Fruit fly (Drosophila melanogaster) whole organism, embryonic: Measurements from ENCODE around the gene Ppm1.

Experiments
- Antp ChIP-seq: fragments of 200-800 bp; sonication (Bioruptor generic); optimal IDR thresholded peaks from 3 replicates; lab custom pipeline; 2016; ENCODE audit warnings: missing biosample characterization, missing genetic modification characterization
- CG10147 ChIP-seq: fragments of 200-800 bp; sonication (Bioruptor generic); optimal IDR thresholded peaks from 2 replicates; lab custom pipeline; 2019; ENCODE audit warnings: missing biosample characterization, mild to moderate bottlenecking, missing genetic modification characterization, moderate library complexity
- CG10543 ChIP-seq: fragments of 200-800 bp; sonication (Bioruptor generic); optimal IDR thresholded peaks from 3 replicates; lab custom pipeline; 2017; ENCODE audit warnings: missing biosample characterization, mild to moderate bottlenecking, missing genetic modification characterization, moderate library complexity
- CG10565 ChIP-seq: fragments of 200-800 bp; sonication (Bioruptor generic); optimal IDR thresholded peaks from 3 replicates; lab custom pipeline; 2016; ENCODE audit warnings: missing biosample characterization, mild to moderate bottlenecking, missing genetic modification characterization
- CG11456 ChIP-seq: fragments of 200-800 bp; sonication (Bioruptor generic); IDR thresholded peaks from 3 replicates; pipeline ENCODE4 v1.3.6; 2022; ENCODE audit warnings: missing biosample characterization, missing genetic modification characterization
- CG11504 ChIP-seq: fragments of 200-800 bp; sonication (Bioruptor generic); optimal IDR thresholded peaks from 3 replicates; lab custom pipeline; 2019; ENCODE audit warnings: missing biosample characterization, mild to moderate bottlenecking, missing genetic modification characterization, moderate library complexity
- CG11560 ChIP-seq: fragments of 200-800 bp; sonication (Bioruptor generic); IDR thresholded peaks from 3 replicates; pipeline ENCODE4 v1.3.6; 2022; ENCODE audit warnings: missing biosample characterization, missing genetic modification characterization
- CG12236 ChIP-seq: fragments of 200-800 bp; sonication (Bioruptor generic); optimal IDR thresholded peaks from 2 replicates; lab custom pipeline; 2016; ENCODE audit warnings: missing biosample characterization, missing genetic modification characterization
- CG13123 ChIP-seq: fragments of 200-800 bp; sonication (Bioruptor generic); optimal IDR thresholded peaks from 2 replicates; lab custom pipeline; 2016; ENCODE audit warnings: missing biosample characterization, missing genetic modification characterization
- CG14965 ChIP-seq: fragments of 200-800 bp; sonication (Bioruptor generic); optimal IDR thresholded peaks from 2 replicates; lab custom pipeline; 2016; ENCODE audit warnings: missing biosample characterization, missing genetic modification characterization, borderline replicate concordance
- CG1602 ChIP-seq: fragments of 200-800 bp; sonication (Bioruptor generic); optimal IDR thresholded peaks from 3 replicates; lab custom pipeline; 2016; ENCODE audit warnings: missing biosample characterization, missing genetic modification characterization
- CG17612 ChIP-seq: fragments of 200-800 bp; sonication (Bioruptor generic); IDR thresholded peaks from 2 replicates; pipeline ENCODE4 v1.3.6; 2022; ENCODE audit warnings: missing biosample characterization, missing genetic modification characterization
- CG3163 ChIP-seq: fragments of 200-800 bp; sonication (Bioruptor generic); optimal IDR thresholded peaks from 3 replicates; lab custom pipeline; 2016; ENCODE audit warnings: missing biosample characterization, missing genetic modification characterization
- CG3281 ChIP-seq: fragments of 200-800 bp; sonication (Bioruptor generic); optimal IDR thresholded peaks from 3 replicates; lab custom pipeline; 2017; ENCODE audit warnings: missing biosample characterization, mild to moderate bottlenecking, missing genetic modification characterization
- CG34376 ChIP-seq: fragments of 200-800 bp; sonication (Bioruptor generic); optimal IDR thresholded peaks from 2 replicates; lab custom pipeline; 2018; ENCODE audit warnings: missing biosample characterization, mild to moderate bottlenecking, missing genetic modification characterization
- CG5180 ChIP-seq: fragments of 200-800 bp; sonication (Bioruptor generic); optimal IDR thresholded peaks from 3 replicates; lab custom pipeline; 2017; ENCODE audit warnings: missing biosample characterization, missing genetic modification characterization, mild to moderate bottlenecking, moderate library complexity, missing genetic modification reagents
- CG5953 ChIP-seq: fragments of 200-800 bp; sonication (Bioruptor generic); IDR thresholded peaks from 2 replicates; pipeline ENCODE4 v1.3.6; 2022; ENCODE audit warnings: missing biosample characterization, missing genetic modification characterization
- CG6175 ChIP-seq: fragments of 200-800 bp; sonication (Bioruptor generic); IDR thresholded peaks from 3 replicates; pipeline ENCODE4 v1.3.6; 2022; ENCODE audit warnings: missing biosample characterization, missing genetic modification characterization
- CG7271 ChIP-seq: fragments of 200-800 bp; sonication (Bioruptor generic); optimal IDR thresholded peaks from 2 replicates; lab custom pipeline; 2018; ENCODE audit warnings: missing biosample characterization, mild to moderate bottlenecking, missing genetic modification characterization, moderate library complexity
- CG8359 ChIP-seq: fragments of 200-800 bp; sonication (Bioruptor generic); optimal IDR thresholded peaks from 2 replicates; lab custom pipeline; 2017; ENCODE audit warnings: missing biosample characterization, mild to moderate bottlenecking, missing genetic modification characterization, borderline replicate concordance
- CrebB ChIP-seq: fragments of 200-800 bp; sonication (Bioruptor generic); optimal IDR thresholded peaks from 3 replicates; lab custom pipeline; 2018; ENCODE audit warnings: missing biosample characterization, mild to moderate bottlenecking, missing genetic modification characterization
- D19B ChIP-seq: fragments of 200-800 bp; sonication (Bioruptor generic); optimal IDR thresholded peaks from 2 replicates; lab custom pipeline; 2017; ENCODE audit warnings: missing biosample characterization, mild to moderate bottlenecking, missing genetic modification characterization
- Dbx ChIP-seq: fragments of 200-800 bp; sonication (Bioruptor generic); IDR thresholded peaks from 3 replicates; pipeline ENCODE4 v1.3.6; 2022; ENCODE audit warnings: missing biosample characterization, missing genetic modification characterization
- Deaf1 ChIP-seq: fragments of 200-800 bp; optimal IDR thresholded peaks from 3 replicates; lab custom pipeline; 2019; ENCODE audit warnings: missing biosample characterization, mild to moderate bottlenecking, missing genetic modification characterization, moderate library complexity
- Dek ChIP-seq: fragments of 200-800 bp; sonication (Bioruptor generic); optimal IDR thresholded peaks from 3 replicates; lab custom pipeline; 2019; ENCODE audit warnings: missing biosample characterization, mild to moderate bottlenecking, missing genetic modification characterization, moderate library complexity
- Ets97D ChIP-seq: fragments of 200-800 bp; sonication (Bioruptor generic); optimal IDR thresholded peaks from 3 replicates; lab custom pipeline; 2016; ENCODE audit warnings: missing biosample characterization, missing genetic modification characterization
- Gsc ChIP-seq: fragments of 200-800 bp; sonication (Bioruptor generic); IDR thresholded peaks from 2 replicates; pipeline ENCODE4 v1.3.6; 2022; ENCODE audit warnings: missing biosample characterization, missing genetic modification characterization
- Hmx ChIP-seq: fragments of 200-800 bp; sonication (Bioruptor generic); optimal IDR thresholded peaks from 2 replicates; lab custom pipeline; 2016; ENCODE audit warnings: missing biosample characterization, missing genetic modification characterization
- Pdp1 ChIP-seq, 2 experiments: fragments of 200-800 bp; sonication (Bioruptor generic); optimal IDR thresholded peaks; 3 replicates each; lab custom pipeline; 2016; ENCODE audit warnings: missing biosample characterization in 2 of 2, missing genetic modification characterization in 2 of 2, mild to moderate bottlenecking in 1 of 2, moderate library complexity in 1 of 2
- Rx ChIP-seq: fragments of 200-800 bp; sonication (Bioruptor generic); IDR thresholded peaks from 2 replicates; pipeline ENCODE4 v1.3.6; 2022; ENCODE audit warnings: missing biosample characterization, missing genetic modification characterization
- Scr ChIP-seq: fragments of 200-800 bp; sonication (Bioruptor generic); IDR thresholded peaks from 2 replicates; pipeline ENCODE4 v1.3.6; 2022; ENCODE audit warnings: missing biosample characterization, missing genetic modification characterization; ENCODE audit not compliant: partially characterized antibody
- ara ChIP-seq: fragments of 200-800 bp; sonication (Bioruptor generic); IDR thresholded peaks from 2 replicates; pipeline ENCODE4 v1.3.6; 2022; ENCODE audit warnings: missing biosample characterization, missing genetic modification characterization
- bcd ChIP-seq: fragments of 200-800 bp; sonication (Bioruptor generic); optimal IDR thresholded peaks from 2 replicates; lab custom pipeline; 2017; ENCODE audit warnings: missing biosample characterization, mild to moderate bottlenecking, missing genetic modification characterization
- bowl ChIP-seq: fragments of 200-800 bp; sonication (Bioruptor generic); IDR thresholded peaks from 2 replicates; pipeline ENCODE4 v1.3.6; 2022; ENCODE audit warnings: missing biosample characterization, missing genetic modification characterization
- chn ChIP-seq: fragments of 200-800 bp; sonication (Bioruptor generic); optimal IDR thresholded peaks from 2 replicates; lab custom pipeline; 2016; ENCODE audit warnings: missing biosample characterization, missing genetic modification characterization
- dysf ChIP-seq: fragments of 200-800 bp; sonication (Bioruptor generic); IDR thresholded peaks from 3 replicates; pipeline ENCODE4 v1.3.6; 2022; ENCODE audit warnings: missing biosample characterization, missing genetic modification characterization
- fd3F ChIP-seq: fragments of 200-800 bp; sonication (Bioruptor generic); optimal IDR thresholded peaks from 2 replicates; lab custom pipeline; 2018; ENCODE audit warnings: missing biosample characterization, mild to moderate bottlenecking, missing genetic modification characterization, moderate library complexity
- gcm ChIP-seq: fragments of 200-800 bp; sonication (Bioruptor generic); optimal IDR thresholded peaks from 2 replicates; lab custom pipeline; 2019; ENCODE audit warnings: missing biosample characterization, mild to moderate bottlenecking, missing genetic modification characterization, moderate library complexity
- h ChIP-seq: fragments of >200 bp; optimal IDR thresholded peaks from 2 replicates; lab custom pipeline; 2017
- hth ChIP-seq: fragments of >200 bp; optimal IDR thresholded peaks from 2 replicates; lab custom pipeline; 2017; ENCODE audit warnings: inconsistent platforms
- klu ChIP-seq: fragments of 200-800 bp; sonication (Bioruptor generic); IDR thresholded peaks from 2 replicates; pipeline ENCODE4 v1.3.6; 2022; ENCODE audit warnings: missing biosample characterization, missing genetic modification characterization
- knrl ChIP-seq: fragments of 200-800 bp; sonication (Bioruptor generic); IDR thresholded peaks from 3 replicates; pipeline ENCODE4 v1.3.6; 2022; ENCODE audit warnings: missing biosample characterization, missing genetic modification characterization; ENCODE audit not compliant: partially characterized antibody
- luna ChIP-seq: fragments of 200-800 bp; sonication (Bioruptor generic); optimal IDR thresholded peaks from 2 replicates; lab custom pipeline; 2016; ENCODE audit warnings: missing biosample characterization, missing genetic modification characterization
- mirr ChIP-seq: fragments of 200-800 bp; sonication (Bioruptor generic); optimal IDR thresholded peaks from 3 replicates; lab custom pipeline; 2018; ENCODE audit warnings: missing biosample characterization, mild to moderate bottlenecking, missing genetic modification characterization
- phol ChIP-seq: fragments of 200-800 bp; sonication (Bioruptor generic); optimal IDR thresholded peaks from 3 replicates; lab custom pipeline; 2018; ENCODE audit warnings: missing biosample characterization, mild to moderate bottlenecking, missing genetic modification characterization, moderate library complexity
- pita ChIP-seq: fragments of 200-800 bp; sonication (Bioruptor generic); optimal IDR thresholded peaks from 2 replicates; lab custom pipeline; 2017; ENCODE audit warnings: missing biosample characterization, mild to moderate bottlenecking, missing genetic modification characterization
- pros ChIP-seq: fragments of 200-800 bp; sonication (Bioruptor generic); optimal IDR thresholded peaks from 3 replicates; lab custom pipeline; 2019; ENCODE audit warnings: missing biosample characterization, mild to moderate bottlenecking, missing genetic modification characterization, moderate library complexity
- tap ChIP-seq: fragments of 200-800 bp; optimal IDR thresholded peaks from 3 replicates; lab custom pipeline; 2019; ENCODE audit warnings: missing biosample characterization, mild to moderate bottlenecking, missing genetic modification characterization, moderate library complexity
- wdn ChIP-seq: fragments of 200-800 bp; sonication (Bioruptor generic); IDR thresholded peaks from 2 replicates; pipeline ENCODE4 v1.3.6; 2022; ENCODE audit warnings: missing biosample characterization, missing genetic modification characterization
- zfh2 ChIP-seq: fragments of 200-800 bp; sonication (Bioruptor generic); optimal IDR thresholded peaks from 2 replicates; lab custom pipeline; 2016; ENCODE audit warnings: missing biosample characterization, missing genetic modification characterization

The Ppm1 gene

DNA sequence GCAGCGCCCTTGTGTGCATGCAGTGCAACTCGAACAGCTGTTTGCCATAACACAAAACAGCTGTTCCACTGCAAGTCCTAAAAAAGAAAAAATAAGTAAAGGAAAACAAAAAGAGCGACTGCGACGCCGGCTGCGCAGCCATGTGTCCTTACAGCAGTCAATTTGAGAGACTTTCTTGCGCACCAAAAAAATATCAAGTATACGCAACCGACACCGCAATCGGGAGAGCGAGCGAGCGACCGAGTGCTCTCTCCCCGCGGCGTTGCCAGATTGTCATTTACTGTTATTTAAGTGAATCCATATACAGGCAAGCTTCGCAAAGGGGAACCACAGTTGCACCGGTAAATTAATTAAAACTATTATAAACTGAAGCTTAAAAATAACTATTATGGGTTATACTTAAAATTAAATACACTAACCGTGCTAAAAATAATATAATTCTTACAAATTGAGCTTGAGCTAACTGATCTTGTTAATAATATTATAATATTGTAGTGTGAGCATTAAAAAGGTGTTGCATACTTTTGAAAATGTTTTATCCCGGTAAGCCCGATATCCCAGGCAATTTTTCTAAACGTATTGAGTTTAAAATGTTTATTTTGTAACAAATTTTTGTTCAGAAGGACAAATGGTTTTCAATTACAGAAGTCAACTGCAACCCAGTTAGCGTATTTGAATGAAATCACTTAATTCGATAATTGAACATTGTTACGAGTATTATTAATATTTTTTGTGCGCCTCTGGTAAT, 49.0 kb downstream of the Ppm1 start (continued):
- TF ChIP-seq knrl: 0 out of 3 replicates have a peak, but pooled peaks have one; percentile 8
- TF ChIP-seq CG13123: no peak
- TF ChIP-seq CG6175 (GFP tag; lab: Robert Waterston, UW): no peak
- TF ChIP-seq CG10147 (GFP tag; lab: Kevin White, UChicago): no peak
- no peak for TF ChIP-seq CG10565 (GFP tag; lab: Kevin White, UChicago)
- no peak for TF ChIP-seq mirr (GFP tag; lab: Kevin White, UChicago)
- TF ChIP-seq gcm: no peak
- TF ChIP-seq CG3163 (GFP tag; lab: Kevin White, UChicago): no peak
- no peak for TF ChIP-seq CG17612 (GFP tag; lab: Robert Waterston, UW)
- TF ChIP-seq Pdp1 (GFP tag; optimal IDR thresholded peaks at IDR 0.05; lab: Kevin White, UChicago): peak in 1 of 2 experiments; percentile 86
- no peak for TF ChIP-seq Dek (tag; lab: Kevin White, UChicago)
- peak; percentile 24 for TF ChIP-seq CG34376 (GFP tag; lab: Kevin White, UChicago)
- TF ChIP-seq bowl (GFP tag; lab: Robert Waterston, UW): no peak
- TF ChIP-seq Dbx: peak; percentile 56; the same call in 2 of the 3 replicates
- peak; percentile 8 for TF ChIP-seq CG5180 (GFP tag; lab: Kevin White, UChicago)
- TF ChIP-seq dysf: peak; percentile 54; the same call in 1 of the 3 replicates
- TF ChIP-seq zfh2 (GFP tag; lab: Kevin White, UChicago): peak; percentile 14
- no peak for TF ChIP-seq CG11560 (tag; lab: Robert Waterston, UW)
- peak; percentile 39 for TF ChIP-seq Deaf1 (tag; lab: Kevin White, UChicago)
- no peak for TF ChIP-seq h (lab: Kevin White, UChicago)
- TF ChIP-seq CG12236 (GFP tag; lab: Kevin White, UChicago): no peak
- TF ChIP-seq Antp (GFP tag; lab: Kevin White, UChicago): no peak
- TF ChIP-seq klu (GFP tag; lab: Robert Waterston, UW): no peak; the same call in 1 of the 2 replicates
- TF ChIP-seq CG10543 (GFP tag; lab: Kevin White, UChicago): no peak
- TF ChIP-seq chn (GFP tag; lab: Kevin White, UChicago): peak; percentile 19
- peak; percentile 20 for TF ChIP-seq bcd
- peak; percentile 36 for TF ChIP-seq phol (tag; lab: Kevin White, UChicago)
- TF ChIP-seq CG7271 (tag; lab: Kevin White, UChicago): no peak
- TF ChIP-seq Gsc (GFP tag; lab: Robert Waterston, UW): no peak
- TF ChIP-seq CG11504 (tag; lab: Kevin White, UChicago): peak; percentile 60
- peak; percentile 51; the same call in 1 of the 2 replicates for TF ChIP-seq CG5953 (GFP tag; lab: Robert Waterston, UW)
- no peak for TF ChIP-seq Scr (GFP tag; lab: Robert Waterston, UW)
- peak; percentile 9 for TF ChIP-seq CG1602 (GFP tag; lab: Kevin White, UChicago)
- TF ChIP-seq fd3F: peak; percentile 13
- no peak for TF ChIP-seq CG14965 (GFP tag; lab: Kevin White, UChicago)
- no peak for TF ChIP-seq pros (GFP tag; lab: Kevin White, UChicago)
- no peak for TF ChIP-seq pita
- TF ChIP-seq CG11456: peak; percentile 68
- no peak for TF ChIP-seq Hmx (GFP tag; lab: Kevin White, UChicago)
- no peak for TF ChIP-seq Rx (GFP tag; lab: Robert Waterston, UW)
- TF ChIP-seq ara (GFP tag; lab: Robert Waterston, UW): 0 out of 2 replicates have a peak, but pooled peaks have one; percentile 38
- TF ChIP-seq D19B (GFP tag; lab: Kevin White, UChicago): no peak
- no peak for TF ChIP-seq CrebB (tag; lab: Kevin White, UChicago)
- no peak for TF ChIP-seq luna (GFP tag; lab: Kevin White, UChicago)
- TF ChIP-seq hth (lab: Kevin White, UChicago): no peak
- peak; percentile 48; the same call in 1 of the 2 replicates for TF ChIP-seq wdn
- TF ChIP-seq Ets97D (GFP tag; lab: Kevin White, UChicago): no peak
- TF ChIP-seq tap (tag; lab: Kevin White, UChicago): no peak
- TF ChIP-seq CG3281 (GFP tag; lab: Kevin White, UChicago): no peak
- TF ChIP-seq CG8359 (GFP tag; lab: Kevin White, UChicago): no peak
